Fruit fly (Drosophila melanogaster) whole organism, embryonic: ENCODE data around the gene tub.

ENCODE experiments used
- Atf6 ChIP-seq: fragments of 200-800 bp; sonication (Bioruptor generic); IDR thresholded peaks from 2 replicates; pipeline ENCODE4 v1.3.6; 2022; ENCODE audit warnings: missing biosample characterization, missing genetic modification characterization
- CG10147 ChIP-seq: fragments of 200-800 bp; sonication (Bioruptor generic); optimal IDR thresholded peaks from 2 replicates; lab custom pipeline; 2019; ENCODE audit warnings: missing biosample characterization, mild to moderate bottlenecking, missing genetic modification characterization, moderate library complexity
- CG10431 ChIP-seq: fragments of 200-800 bp; sonication (Bioruptor generic); optimal IDR thresholded peaks from 3 replicates; lab custom pipeline; 2018; ENCODE audit warnings: missing biosample characterization, mild to moderate bottlenecking, missing genetic modification characterization
- CG12071 ChIP-seq: fragments of 200-800 bp; sonication (Bioruptor generic); optimal IDR thresholded peaks from 3 replicates; lab custom pipeline; 2018; ENCODE audit warnings: missing biosample characterization, mild to moderate bottlenecking, missing genetic modification characterization
- CG1233 ChIP-seq: fragments of 200-800 bp; sonication (Bioruptor generic); optimal IDR thresholded peaks from 4 replicates; lab custom pipeline; 2018; ENCODE audit warnings: missing biosample characterization, mild to moderate bottlenecking, missing genetic modification characterization
- CG13123 ChIP-seq: fragments of 200-800 bp; sonication (Bioruptor generic); optimal IDR thresholded peaks from 2 replicates; lab custom pipeline; 2016; ENCODE audit warnings: missing biosample characterization, missing genetic modification characterization
- CG14710 ChIP-seq: fragments of 200-800 bp; sonication (Bioruptor generic); optimal IDR thresholded peaks from 3 replicates; lab custom pipeline; 2019; ENCODE audit warnings: missing biosample characterization, mild to moderate bottlenecking, missing genetic modification characterization, moderate library complexity
- CG1603 ChIP-seq: fragments of 200-800 bp; sonication (Bioruptor generic); optimal IDR thresholded peaks from 2 replicates; lab custom pipeline; 2019; ENCODE audit warnings: missing biosample characterization, mild to moderate bottlenecking, missing genetic modification characterization, moderate library complexity
- CG2199 ChIP-seq: fragments of 200-800 bp; sonication (Bioruptor generic); IDR thresholded peaks from 3 replicates; pipeline ENCODE4 v1.3.6; 2022; ENCODE audit warnings: missing biosample characterization, missing genetic modification characterization
- CG2875 ChIP-seq: fragments of 200-800 bp; sonication (Bioruptor generic); optimal IDR thresholded peaks from 2 replicates; lab custom pipeline; 2017; ENCODE audit warnings: missing biosample characterization, mild to moderate bottlenecking, missing genetic modification characterization, missing genetic modification reagents
- CG3838 ChIP-seq: fragments of 200-800 bp; sonication (Bioruptor generic); optimal IDR thresholded peaks from 3 replicates; lab custom pipeline; 2016; ENCODE audit warnings: missing biosample characterization, missing genetic modification characterization
- CG5245 ChIP-seq: fragments of 200-800 bp; sonication (Bioruptor generic); optimal IDR thresholded peaks from 3 replicates; lab custom pipeline; 2016; ENCODE audit warnings: missing biosample characterization, missing genetic modification characterization
- CG5953 ChIP-seq: fragments of 200-800 bp; sonication (Bioruptor generic); IDR thresholded peaks from 2 replicates; pipeline ENCODE4 v1.3.6; 2022; ENCODE audit warnings: missing biosample characterization, missing genetic modification characterization
- CG6175 ChIP-seq: fragments of 200-800 bp; sonication (Bioruptor generic); IDR thresholded peaks from 3 replicates; pipeline ENCODE4 v1.3.6; 2022; ENCODE audit warnings: missing biosample characterization, missing genetic modification characterization
- CG6683 ChIP-seq: fragments of 200-800 bp; sonication (Bioruptor generic); optimal IDR thresholded peaks from 2 replicates; lab custom pipeline; 2017; ENCODE audit warnings: missing biosample characterization, mild to moderate bottlenecking, missing genetic modification characterization, missing genetic modification reagents
- CG7987 ChIP-seq: fragments of 200-800 bp; sonication (Bioruptor generic); optimal IDR thresholded peaks from 2 replicates; lab custom pipeline; 2018; ENCODE audit warnings: missing biosample characterization, mild to moderate bottlenecking, missing genetic modification characterization, moderate library complexity
- Dbx ChIP-seq: fragments of 200-800 bp; sonication (Bioruptor generic); IDR thresholded peaks from 3 replicates; pipeline ENCODE4 v1.3.6; 2022; ENCODE audit warnings: missing biosample characterization, missing genetic modification characterization
- Dll ChIP-seq: fragments of 200-800 bp; sonication (Bioruptor generic); IDR thresholded peaks from 4 replicates; pipeline ENCODE4 v1.3.6; 2022; ENCODE audit warnings: missing biosample characterization, missing genetic modification characterization; ENCODE audit not compliant: partially characterized antibody
- Doc2 ChIP-seq: fragments of 200-800 bp; sonication (Bioruptor generic); IDR thresholded peaks from 2 replicates; pipeline ENCODE4 v1.3.6; 2022; ENCODE audit warnings: missing biosample characterization, missing genetic modification characterization
- Nf-YC ChIP-seq: fragments of 200-800 bp; optimal IDR thresholded peaks from 3 replicates; lab custom pipeline; 2019; ENCODE audit warnings: missing biosample characterization, mild to moderate bottlenecking, missing genetic modification characterization, moderate library complexity
- Oli ChIP-seq: fragments of 200-800 bp; sonication (Bioruptor generic); optimal IDR thresholded peaks from 2 replicates; lab custom pipeline; 2018; ENCODE audit warnings: missing biosample characterization, mild to moderate bottlenecking, missing genetic modification characterization, moderate library complexity
- Ravus ChIP-seq: fragments of 200-800 bp; sonication (Bioruptor generic); IDR thresholded peaks from 2 replicates; pipeline ENCODE4 v1.3.6; 2022; ENCODE audit warnings: missing biosample characterization, missing genetic modification characterization
- Spps ChIP-seq: fragments of 200-800 bp; sonication (Bioruptor generic); optimal IDR thresholded peaks from 2 replicates; lab custom pipeline; 2018; ENCODE audit warnings: missing biosample characterization, mild to moderate bottlenecking, missing genetic modification characterization
- TFAM ChIP-seq: fragments of 200-800 bp; sonication (Bioruptor generic); optimal IDR thresholded peaks from 2 replicates; lab custom pipeline; 2017; ENCODE audit warnings: missing biosample characterization, missing genetic modification characterization, inconsistent platforms
- ato ChIP-seq: fragments of 200-800 bp; sonication (Bioruptor generic); IDR thresholded peaks from 2 replicates; pipeline ENCODE4 v1.3.6; 2022; ENCODE audit warnings: missing biosample characterization, missing genetic modification characterization; ENCODE audit not compliant: partially characterized antibody
- cato ChIP-seq: fragments of 200-800 bp; sonication (Bioruptor generic); optimal IDR thresholded peaks from 2 replicates; lab custom pipeline; 2016; ENCODE audit warnings: missing biosample characterization, missing genetic modification characterization, borderline replicate concordance
- cwo ChIP-seq: fragments of 200-800 bp; sonication (Bioruptor generic); optimal IDR thresholded peaks from 3 replicates; lab custom pipeline; 2017; ENCODE audit warnings: missing biosample characterization, missing genetic modification characterization, mild to moderate bottlenecking, moderate library complexity, missing genetic modification reagents
- danr ChIP-seq: fragments of 200-800 bp; sonication (Bioruptor generic); IDR thresholded peaks from 2 replicates; pipeline ENCODE4 v1.3.6; 2022; ENCODE audit warnings: missing biosample characterization, missing genetic modification characterization
- disco-r ChIP-seq: fragments of 200-800 bp; sonication (Bioruptor generic); optimal IDR thresholded peaks from 2 replicates; lab custom pipeline; 2016; ENCODE audit warnings: missing biosample characterization, missing genetic modification characterization
- dysf ChIP-seq: fragments of 200-800 bp; sonication (Bioruptor generic); IDR thresholded peaks from 3 replicates; pipeline ENCODE4 v1.3.6; 2022; ENCODE audit warnings: missing biosample characterization, missing genetic modification characterization
- gcm ChIP-seq: fragments of 200-800 bp; sonication (Bioruptor generic); optimal IDR thresholded peaks from 2 replicates; lab custom pipeline; 2019; ENCODE audit warnings: missing biosample characterization, mild to moderate bottlenecking, missing genetic modification characterization, moderate library complexity
- ken ChIP-seq: fragments of 200-800 bp; sonication (Bioruptor generic); IDR thresholded peaks from 3 replicates; pipeline ENCODE4 v1.3.6; 2022; ENCODE audit warnings: missing biosample characterization, missing genetic modification characterization
- lab ChIP-seq: fragments of 200-800 bp; sonication (Bioruptor generic); optimal IDR thresholded peaks from 3 replicates; lab custom pipeline; 2017; ENCODE audit warnings: missing biosample characterization, missing genetic modification characterization, mild to moderate bottlenecking, moderate library complexity, missing genetic modification reagents
- lov ChIP-seq, 2 experiments: fragments of 200-800 bp in 1 of 2; fragments of >200 bp in 1 of 2; sonication (Bioruptor generic) in 1 of 2; IDR thresholded peaks in 1 of 2; optimal IDR thresholded peaks in 1 of 2; 2 replicates in 1 of 2; 3 replicates in 1 of 2; pipeline versions ENCODE4 v1.3.6 to Lab custom; 2017 to 2022; ENCODE audit warnings: missing biosample characterization in 1 of 2, missing genetic modification characterization in 1 of 2
- mirr ChIP-seq: fragments of 200-800 bp; sonication (Bioruptor generic); optimal IDR thresholded peaks from 3 replicates; lab custom pipeline; 2018; ENCODE audit warnings: missing biosample characterization, mild to moderate bottlenecking, missing genetic modification characterization
- nau ChIP-seq: fragments of 200-800 bp; sonication (Bioruptor generic); optimal IDR thresholded peaks from 3 replicates; lab custom pipeline; 2017; ENCODE audit warnings: missing biosample characterization, mild to moderate bottlenecking, missing genetic modification characterization, missing genetic modification reagents
- nmo ChIP-seq: fragments of 200-800 bp; sonication (Bioruptor generic); optimal IDR thresholded peaks from 2 replicates; lab custom pipeline; 2018; ENCODE audit warnings: missing biosample characterization, mild to moderate bottlenecking, missing genetic modification characterization, moderate library complexity
- otp ChIP-seq: fragments of 200-800 bp; sonication (Bioruptor generic); IDR thresholded peaks from 3 replicates; pipeline ENCODE4, ENCODE4 v1.3.6; 2022; ENCODE audit warnings: missing biosample characterization, missing genetic modification characterization
- ranshi ChIP-seq: fragments of 200-800 bp; sonication (Bioruptor generic); IDR thresholded peaks from 2 replicates; pipeline ENCODE4 v1.3.6; 2022; ENCODE audit warnings: missing biosample characterization, missing genetic modification characterization
- ro ChIP-seq: fragments of 200-800 bp; sonication (Bioruptor generic); IDR thresholded peaks from 2 replicates; pipeline ENCODE4 v1.3.6; 2022; ENCODE audit warnings: missing biosample characterization, missing genetic modification characterization
- run ChIP-seq: fragments of 200-800 bp; sonication (Bioruptor generic); optimal IDR thresholded peaks from 3 replicates; lab custom pipeline; 2018; ENCODE audit warnings: missing biosample characterization, mild to moderate bottlenecking, missing genetic modification characterization
- slp2 ChIP-seq: fragments of 200-800 bp; sonication (Bioruptor generic); optimal IDR thresholded peaks from 2 replicates; lab custom pipeline; 2016; ENCODE audit warnings: missing biosample characterization, missing genetic modification characterization
- so ChIP-seq: fragments of 200-800 bp; sonication (Bioruptor generic); IDR thresholded peaks from 3 replicates; pipeline ENCODE4 v1.3.6; 2022; ENCODE audit warnings: missing biosample characterization, missing genetic modification characterization
- sob ChIP-seq: fragments of 200-800 bp; sonication (Bioruptor generic); IDR thresholded peaks from 2 replicates; pipeline ENCODE4 v1.3.6; 2022; ENCODE audit warnings: missing biosample characterization, missing genetic modification characterization
- stwl ChIP-seq: fragments of 200-800 bp; sonication (Bioruptor generic); optimal IDR thresholded peaks from 3 replicates; lab custom pipeline; 2018; ENCODE audit warnings: missing biosample characterization, mild to moderate bottlenecking, missing genetic modification characterization, moderate library complexity
- tin ChIP-seq: fragments of 200-800 bp; sonication (Bioruptor generic); optimal IDR thresholded peaks from 3 replicates; lab custom pipeline; 2016; ENCODE audit warnings: missing biosample characterization, missing genetic modification characterization
- tio ChIP-seq: fragments of 200-800 bp; sonication (Bioruptor generic); optimal IDR thresholded peaks from 2 replicates; lab custom pipeline; 2017; ENCODE audit warnings: missing biosample characterization, missing genetic modification characterization, inconsistent platforms
- twi ChIP-seq: fragments of 200-800 bp; optimal IDR thresholded peaks from 2 replicates; lab custom pipeline; 2019; ENCODE audit warnings: missing biosample characterization, mild to moderate bottlenecking, missing genetic modification characterization, moderate library complexity
- vnd ChIP-seq: fragments of 200-800 bp; sonication (Bioruptor generic); IDR thresholded peaks from 3 replicates; pipeline ENCODE4 v1.3.6; 2022; ENCODE audit warnings: missing biosample characterization, missing genetic modification characterization; ENCODE audit not compliant: partially characterized antibody
- zen2 ChIP-seq: fragments of 200-800 bp; sonication (Bioruptor generic); IDR thresholded peaks from 3 replicates; pipeline ENCODE4 v1.3.6; 2022; ENCODE audit warnings: missing biosample characterization, missing genetic modification characterization; ENCODE audit not compliant: partially characterized antibody

Gene tub

dm6 chr3R:4437113-4437512, 49.6 kb downstream of the tub start, which contains the start of the genes Lipt2 and CG14650 (continued):
- TF ChIP-seq ato: no peak; the same call in 1 of the 2 replicates
- no peak for TF ChIP-seq ken (GFP tag; lab: Robert Waterston, UW)
- TF ChIP-seq nau (GFP tag; lab: Kevin White, UChicago): no peak
- no peak for TF ChIP-seq danr (GFP tag; lab: Robert Waterston, UW)
- TF ChIP-seq tio (GFP tag; lab: Kevin White, UChicago): no peak
- TF ChIP-seq so: no peak
- peak; percentile 12 for TF ChIP-seq disco-r (GFP tag; lab: Kevin White, UChicago)
- TF ChIP-seq CG3838: no peak
- peak; percentile 47; the same call in 1 of the 3 replicates for TF ChIP-seq vnd (GFP tag; lab: Robert Waterston, UW)
- no peak for TF ChIP-seq CG12071
- TF ChIP-seq Oli: no peak
- peak; percentile 8 for TF ChIP-seq mirr (GFP tag; lab: Kevin White, UChicago)
- TF ChIP-seq stwl (tag; lab: Kevin White, UChicago): peak; percentile 65
- TF ChIP-seq Dbx: 0 out of 3 replicates have a peak, but pooled peaks have one; percentile 19
- no peak for TF ChIP-seq CG5245 (GFP tag; lab: Kevin White, UChicago)
- no peak for TF ChIP-seq CG2875 (GFP tag; lab: Kevin White, UChicago)
- 0 out of 2 replicates have a peak, but pooled peaks have one; percentile 45 for TF ChIP-seq sob (GFP tag; lab: Robert Waterston, UW)
- TF ChIP-seq CG6175 (GFP tag; lab: Robert Waterston, UW): no peak
- peak; percentile 58 for TF ChIP-seq CG10147 (GFP tag; lab: Kevin White, UChicago)
- no peak; the same call in 1 of the 2 replicates for TF ChIP-seq Atf6
- TF ChIP-seq ro (GFP tag; lab: Robert Waterston, UW): no peak
- TF ChIP-seq slp2 (GFP tag; lab: Kevin White, UChicago): peak; percentile 59
- peak; percentile 82 for TF ChIP-seq CG1603 (tag; lab: Kevin White, UChicago)
- peak; percentile 74 for TF ChIP-seq CG14710 (tag; lab: Kevin White, UChicago)
- TF ChIP-seq gcm (GFP tag; lab: Kevin White, UChicago): peak; percentile 36
- TF ChIP-seq run (tag; lab: Kevin White, UChicago): no peak
- TF ChIP-seq lov (optimal IDR thresholded peaks at IDR 0.05; lab: Kevin White, UChicago): no peak
- TF ChIP-seq lov (GFP tag; IDR thresholded peaks at IDR 0.05; lab: Robert Waterston, UW): no peak
- TF ChIP-seq otp (GFP tag; lab: Robert Waterston, UW): 0 out of 3 replicates have a peak, but pooled peaks have one; percentile 38
- peak; percentile 22 for TF ChIP-seq twi (tag; lab: Kevin White, UChicago)
- TF ChIP-seq CG2199 (GFP tag; lab: Robert Waterston, UW): no peak
- TF ChIP-seq lab (GFP tag; lab: Kevin White, UChicago): no peak
- TF ChIP-seq CG6683 (GFP tag; lab: Kevin White, UChicago): no peak
- no peak; the same call in 2 of the 3 replicates for TF ChIP-seq zen2
- no peak for TF ChIP-seq cato (GFP tag; lab: Kevin White, UChicago)
- TF ChIP-seq CG13123 (GFP tag; lab: Kevin White, UChicago): peak; percentile 46
- no peak for TF ChIP-seq Doc2 (GFP tag; lab: Robert Waterston, UW)
- peak; percentile 38 for TF ChIP-seq CG7987 (GFP tag; lab: Kevin White, UChicago)
- TF ChIP-seq CG5953: no peak
- no peak for TF ChIP-seq CG1233 (GFP tag; lab: Kevin White, UChicago)
- no peak for TF ChIP-seq CG10431 (GFP tag; lab: Kevin White, UChicago)
- peak; percentile 77 for TF ChIP-seq nmo
- no peak; the same call in 1 of the 2 replicates for TF ChIP-seq ranshi
- TF ChIP-seq TFAM (GFP tag; lab: Kevin White, UChicago): no peak
- peak; percentile 48 for TF ChIP-seq Nf-YC (tag; lab: Kevin White, UChicago)
- no peak for TF ChIP-seq cwo (GFP tag; lab: Kevin White, UChicago)
- TF ChIP-seq dysf: no peak
- TF ChIP-seq Dll (GFP tag; lab: Robert Waterston, UW): peak; percentile 73; the same call in 3 of the 4 replicates
- no peak for TF ChIP-seq Spps
- TF ChIP-seq Ravus (GFP tag; lab: Robert Waterston, UW): no peak
- TF ChIP-seq tin (GFP tag; lab: Kevin White, UChicago): peak; percentile 49
